Fruit fly (Drosophila melanogaster) whole organism, embryonic: Measurements from ENCODE around the gene Tim17a2.

Source experiments
- Ada2b ChIP-seq: fragments of 200-800 bp; sonication (Bioruptor generic); IDR thresholded peaks from 2 replicates; pipeline ENCODE4 v1.3.6; 2022; ENCODE audit warnings: missing biosample characterization, missing genetic modification characterization
- B-H1 ChIP-seq: fragments of 200-800 bp; sonication (Bioruptor generic); IDR thresholded peaks from 3 replicates; pipeline ENCODE4 v1.3.6; 2022; ENCODE audit warnings: missing biosample characterization, missing genetic modification characterization
- CG10543 ChIP-seq: fragments of 200-800 bp; sonication (Bioruptor generic); optimal IDR thresholded peaks from 3 replicates; lab custom pipeline; 2017; ENCODE audit warnings: missing biosample characterization, mild to moderate bottlenecking, missing genetic modification characterization, moderate library complexity
- CG11560 ChIP-seq: fragments of 200-800 bp; sonication (Bioruptor generic); IDR thresholded peaks from 3 replicates; pipeline ENCODE4 v1.3.6; 2022; ENCODE audit warnings: missing biosample characterization, missing genetic modification characterization
- CG11695 ChIP-seq: fragments of 200-800 bp; sonication (Bioruptor generic); IDR thresholded peaks from 3 replicates; pipeline ENCODE4 v1.3.6; 2022; ENCODE audit warnings: missing biosample characterization, missing genetic modification characterization
- CG13296 ChIP-seq: fragments of 200-800 bp; sonication (Bioruptor generic); optimal IDR thresholded peaks from 3 replicates; lab custom pipeline; 2018; ENCODE audit warnings: missing biosample characterization, mild to moderate bottlenecking, missing genetic modification characterization
- CG13775 ChIP-seq: fragments of 200-800 bp; sonication (Bioruptor generic); optimal IDR thresholded peaks from 3 replicates; lab custom pipeline; 2017; ENCODE audit warnings: missing biosample characterization, mild to moderate bottlenecking, missing genetic modification characterization
- CG15073 ChIP-seq: fragments of 200-800 bp; sonication (Bioruptor generic); optimal IDR thresholded peaks from 2 replicates; lab custom pipeline; 2016; ENCODE audit warnings: missing biosample characterization, missing genetic modification characterization
- CG15696 ChIP-seq: fragments of 200-800 bp; sonication (Bioruptor generic); optimal IDR thresholded peaks from 2 replicates; lab custom pipeline; 2019; ENCODE audit warnings: missing biosample characterization, mild to moderate bottlenecking, missing genetic modification characterization, moderate library complexity
- CG17802 ChIP-seq: fragments of 200-800 bp; sonication (Bioruptor generic); optimal IDR thresholded peaks from 2 replicates; lab custom pipeline; 2018; ENCODE audit warnings: missing biosample characterization, mild to moderate bottlenecking, missing genetic modification characterization, moderate library complexity
- CG2116 ChIP-seq: fragments of 200-800 bp; sonication (Bioruptor generic); optimal IDR thresholded peaks from 3 replicates; lab custom pipeline; 2018; ENCODE audit warnings: missing biosample characterization, mild to moderate bottlenecking, missing genetic modification characterization
- CG3281 ChIP-seq: fragments of 200-800 bp; sonication (Bioruptor generic); optimal IDR thresholded peaks from 3 replicates; lab custom pipeline; 2017; ENCODE audit warnings: missing biosample characterization, mild to moderate bottlenecking, missing genetic modification characterization
- CG5953 ChIP-seq: fragments of 200-800 bp; sonication (Bioruptor generic); IDR thresholded peaks from 2 replicates; pipeline ENCODE4 v1.3.6; 2022; ENCODE audit warnings: missing biosample characterization, missing genetic modification characterization
- Dfd ChIP-seq, 2 experiments: fragments of >200 bp; optimal IDR thresholded peaks; 2 replicates each; lab custom pipeline; 2017; ENCODE audit warnings: missing biosample characterization in 2 of 2, missing genetic modification characterization in 2 of 2
- Dip3 ChIP-seq: fragments of 200-800 bp; sonication (Bioruptor generic); optimal IDR thresholded peaks from 3 replicates; lab custom pipeline; 2016; ENCODE audit warnings: missing biosample characterization, missing genetic modification characterization
- Fer2 ChIP-seq: fragments of 200-800 bp; sonication (Bioruptor generic); optimal IDR thresholded peaks from 2 replicates; lab custom pipeline; 2018; ENCODE audit warnings: missing biosample characterization, mild to moderate bottlenecking, missing genetic modification characterization, moderate library complexity
- HLH4C ChIP-seq: fragments of 200-800 bp; sonication (Bioruptor generic); IDR thresholded peaks from 3 replicates; pipeline ENCODE4 v1.3.6; 2022; ENCODE audit warnings: missing biosample characterization, missing genetic modification characterization; ENCODE audit not compliant: partially characterized antibody
- HLH54F ChIP-seq: fragments of 200-800 bp; sonication (Bioruptor generic); optimal IDR thresholded peaks from 3 replicates; lab custom pipeline; 2016; ENCODE audit warnings: missing biosample characterization, missing genetic modification characterization
- HmgZ ChIP-seq: fragments of 200-800 bp; sonication (Bioruptor generic); optimal IDR thresholded peaks from 2 replicates; lab custom pipeline; 2018; ENCODE audit warnings: missing biosample characterization, mild to moderate bottlenecking, missing genetic modification characterization
- MESR4 ChIP-seq: fragments of 200-800 bp; sonication (Bioruptor generic); optimal IDR thresholded peaks from 2 replicates; lab custom pipeline; 2018; ENCODE audit warnings: missing biosample characterization, mild to moderate bottlenecking, missing genetic modification characterization, moderate library complexity
- Mrtf ChIP-seq: fragments of 200-800 bp; sonication (Bioruptor generic); IDR thresholded peaks from 3 replicates; pipeline ENCODE4 v1.3.6; 2022; ENCODE audit warnings: missing biosample characterization, missing genetic modification characterization
- Myb ChIP-seq: fragments of 200-800 bp; sonication (Bioruptor generic); optimal IDR thresholded peaks from 2 replicates; lab custom pipeline; 2016; ENCODE audit warnings: missing biosample characterization, missing genetic modification characterization
- NC2α ChIP-seq: fragments of 200-800 bp; sonication (Bioruptor generic); optimal IDR thresholded peaks from 2 replicates; lab custom pipeline; 2016; ENCODE audit warnings: missing biosample characterization, missing genetic modification characterization
- Oli ChIP-seq: fragments of 200-800 bp; sonication (Bioruptor generic); optimal IDR thresholded peaks from 2 replicates; lab custom pipeline; 2018; ENCODE audit warnings: missing biosample characterization, mild to moderate bottlenecking, missing genetic modification characterization, moderate library complexity
- Opbp ChIP-seq: fragments of 200-800 bp; sonication (Bioruptor generic); IDR thresholded peaks from 3 replicates; pipeline ENCODE4 v1.3.6; 2022; ENCODE audit warnings: missing biosample characterization, missing genetic modification characterization; ENCODE audit not compliant: partially characterized antibody
- Ptx1 ChIP-seq: fragments of 200-800 bp; sonication (Bioruptor generic); IDR thresholded peaks from 2 replicates; pipeline ENCODE4 v1.3.6; 2022; ENCODE audit warnings: missing biosample characterization, missing genetic modification characterization
- Rfx ChIP-seq: fragments of 200-800 bp; sonication (Bioruptor generic); IDR thresholded peaks from 2 replicates; pipeline ENCODE4 v1.3.6; 2022; ENCODE audit warnings: missing biosample characterization, missing genetic modification characterization
- Side ChIP-seq: fragments of 200-800 bp; sonication (Bioruptor generic); optimal IDR thresholded peaks from 2 replicates; lab custom pipeline; 2016; ENCODE audit warnings: missing biosample characterization, missing genetic modification characterization
- Usf ChIP-seq: fragments of 200-800 bp; sonication (Bioruptor generic); optimal IDR thresholded peaks from 2 replicates; lab custom pipeline; 2017; ENCODE audit warnings: missing genotype, missing biosample characterization, missing genetic modification characterization
- amos ChIP-seq: fragments of 200-800 bp; sonication (Bioruptor generic); IDR thresholded peaks from 2 replicates; pipeline ENCODE4 v1.3.6; 2022; ENCODE audit warnings: missing biosample characterization, missing genetic modification characterization; ENCODE audit not compliant: partially characterized antibody
- dmrt11E ChIP-seq: fragments of 200-800 bp; sonication (Bioruptor generic); optimal IDR thresholded peaks from 3 replicates; lab custom pipeline; 2018; ENCODE audit warnings: missing biosample characterization, mild to moderate bottlenecking, missing genetic modification characterization, moderate library complexity
- esg ChIP-seq: fragments of 200-800 bp; sonication (Bioruptor generic); conservative IDR thresholded peaks from 2 replicates; pipeline ENCODE4 v1.3.6; 2022; ENCODE audit warnings: missing biosample characterization, missing genetic modification characterization
- fd96Cb ChIP-seq: fragments of 200-800 bp; sonication (Bioruptor generic); optimal IDR thresholded peaks from 2 replicates; lab custom pipeline; 2018; ENCODE audit warnings: missing biosample characterization, mild to moderate bottlenecking, missing genetic modification characterization, moderate library complexity
- ftz-f1 ChIP-seq: fragments of 200-800 bp; sonication (Bioruptor generic); optimal IDR thresholded peaks from 2 replicates; lab custom pipeline; 2016; ENCODE audit warnings: missing biosample characterization, missing genetic modification characterization
- gt ChIP-seq: fragments of 200-800 bp; sonication (Bioruptor generic); IDR thresholded peaks from 2 replicates; pipeline ENCODE4 v1.3.6; 2022; ENCODE audit warnings: missing biosample characterization, missing genetic modification characterization
- knrl ChIP-seq: fragments of 200-800 bp; sonication (Bioruptor generic); IDR thresholded peaks from 3 replicates; pipeline ENCODE4 v1.3.6; 2022; ENCODE audit warnings: missing biosample characterization, missing genetic modification characterization; ENCODE audit not compliant: partially characterized antibody
- mirr ChIP-seq: fragments of 200-800 bp; sonication (Bioruptor generic); optimal IDR thresholded peaks from 3 replicates; lab custom pipeline; 2018; ENCODE audit warnings: missing biosample characterization, mild to moderate bottlenecking, missing genetic modification characterization
- rib ChIP-seq: fragments of 200-800 bp; sonication (Bioruptor generic); IDR thresholded peaks from 2 replicates; pipeline ENCODE4 v1.3.6; 2022; ENCODE audit warnings: missing biosample characterization, missing genetic modification characterization
- sd ChIP-seq: fragments of 200-800 bp; sonication (Bioruptor generic); optimal IDR thresholded peaks from 3 replicates; lab custom pipeline; 2018; ENCODE audit warnings: missing biosample characterization, mild to moderate bottlenecking, missing genetic modification characterization, moderate library complexity
- sna ChIP-seq: fragments of 200-800 bp; sonication (Bioruptor generic); IDR thresholded peaks from 2 replicates; pipeline ENCODE4 v1.3.6; 2022; ENCODE audit warnings: missing biosample characterization, missing genetic modification characterization; ENCODE audit not compliant: partially characterized antibody
- stc ChIP-seq: fragments of 200-800 bp; sonication (Bioruptor generic); IDR thresholded peaks from 2 replicates; pipeline ENCODE4 v1.3.6; 2022; ENCODE audit warnings: missing biosample characterization, missing genetic modification characterization
- tin ChIP-seq: fragments of 200-800 bp; sonication (Bioruptor generic); optimal IDR thresholded peaks from 3 replicates; lab custom pipeline; 2016; ENCODE audit warnings: missing biosample characterization, missing genetic modification characterization
- tio ChIP-seq: fragments of 200-800 bp; sonication (Bioruptor generic); optimal IDR thresholded peaks from 2 replicates; lab custom pipeline; 2017; ENCODE audit warnings: missing biosample characterization, missing genetic modification characterization, inconsistent platforms
- tll ChIP-seq, 2 experiments: fragments of 200-800 bp in 1 of 2; fragments of >200 bp in 1 of 2; sonication (Bioruptor generic) in 1 of 2; optimal IDR thresholded peaks; 2 replicates each; lab custom pipeline; 2017 to 2019; ENCODE audit warnings: missing biosample characterization in 2 of 2, missing genetic modification characterization in 2 of 2, mild to moderate bottlenecking in 1 of 2, moderate library complexity in 1 of 2
- twi ChIP-seq: fragments of 200-800 bp; optimal IDR thresholded peaks from 2 replicates; lab custom pipeline; 2019; ENCODE audit warnings: missing biosample characterization, mild to moderate bottlenecking, missing genetic modification characterization, moderate library complexity
- vfl ChIP-seq: fragments of 200-800 bp; sonication (Bioruptor generic); optimal IDR thresholded peaks from 2 replicates; lab custom pipeline; 2016; ENCODE audit warnings: missing biosample characterization, missing genetic modification characterization
- yki ChIP-seq: fragments of >200 bp; optimal IDR thresholded peaks from 3 replicates; lab custom pipeline; 2018

Tim17a2 gene

DNA sequence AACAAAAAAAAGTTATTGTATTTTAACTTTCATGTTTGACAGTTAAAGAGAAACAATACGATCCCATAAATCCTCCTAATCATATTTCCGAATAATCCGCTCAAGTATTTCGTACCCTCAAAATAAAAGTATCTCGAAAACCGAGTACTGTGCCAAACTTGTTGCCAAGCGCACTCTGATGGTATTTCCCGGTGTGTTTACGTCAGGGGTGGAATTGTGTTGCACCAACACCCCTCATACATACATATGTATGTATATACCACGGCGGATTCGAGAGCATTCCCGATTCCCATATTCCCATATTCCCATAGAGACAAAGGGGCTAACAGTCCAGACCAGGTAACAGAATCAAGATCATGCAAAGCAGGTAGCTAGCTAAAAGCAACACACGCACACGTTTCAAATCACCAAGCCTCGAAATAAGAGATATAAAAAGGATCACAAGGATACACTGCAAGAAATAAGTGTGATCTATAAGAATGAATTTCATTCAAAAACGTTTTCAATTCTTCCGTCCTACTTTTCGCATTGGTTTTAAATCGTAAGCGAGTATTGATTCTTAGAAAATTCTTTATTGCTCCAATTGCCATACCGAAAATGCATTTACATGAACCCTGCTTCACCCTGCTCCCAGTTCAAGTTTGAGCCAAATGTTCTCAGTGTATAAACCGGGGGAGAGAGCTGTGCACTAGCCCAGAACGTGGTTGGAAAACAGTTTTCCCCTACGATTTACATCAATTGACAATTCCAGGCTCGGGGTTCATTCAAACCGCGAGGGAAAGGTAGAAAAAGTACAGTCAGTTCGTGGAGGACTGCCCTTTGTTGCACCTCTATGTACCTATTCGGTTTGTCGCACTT lies 50.4 kb downstream of the Tim17a2 start (continued):
- TF ChIP-seq CG15696 (peak; percentile 99), HLH4C (GFP tag; lab: Robert Waterston, UW) (no peak), Mrtf (peak; percentile 63; the same call in 1 of the 3 replicates), tin (peak; percentile 81), HmgZ (tag; lab: Kevin White, UChicago) (no peak), MESR4 (GFP tag; lab: Kevin White, UChicago) (peak; percentile 6), vfl (GFP tag; lab: Kevin White, UChicago) (peak; percentile 82), ftz-f1 (GFP tag; lab: Kevin White, UChicago) (no peak), CG15073 (peak; percentile 6), yki (no peak), HLH54F (GFP tag; lab: Kevin White, UChicago) (peak; percentile 40), twi (tag; lab: Kevin White, UChicago) (peak; percentile 84), B-H1 (GFP tag; lab: Robert Waterston, UW) (no peak), knrl (GFP tag; lab: Robert Waterston, UW) (no peak), NC2α (peak; percentile 51), tll (GFP tag; optimal IDR thresholded peaks at IDR 0.05; lab: Kevin White, UChicago) (peak in 1 of 2 experiments; percentile 44), Dfd (GFP tag; optimal IDR thresholded peaks at IDR 0.05; lab: Kevin White, UChicago) (no peak), fd96Cb (tag; lab: Kevin White, UChicago) (peak; percentile 81), amos (GFP tag; lab: Robert Waterston, UW) (no peak), Fer2 (tag; lab: Kevin White, UChicago) (no peak), Rfx (no peak), mirr (GFP tag; lab: Kevin White, UChicago) (no peak), Oli (tag; lab: Kevin White, UChicago) (peak; percentile 71), CG2116 (GFP tag; lab: Kevin White, UChicago) (peak; percentile 30), Side (peak; percentile 79), Dip3 (GFP tag; lab: Kevin White, UChicago) (peak; percentile 18), stc (GFP tag; lab: Robert Waterston, UW) (no peak), CG11560 (tag; lab: Robert Waterston, UW) (no peak), CG10543 (peak; percentile 6), rib (GFP tag; lab: Robert Waterston, UW) (no peak), CG5953 (GFP tag; lab: Robert Waterston, UW) (no peak), CG17802 (tag; lab: Kevin White, UChicago) (peak; percentile 51), tio (GFP tag; lab: Kevin White, UChicago) (peak; percentile 74), Usf (GFP tag; lab: Kevin White, UChicago) (peak; percentile 63), CG13775 (GFP tag; lab: Kevin White, UChicago) (peak; percentile 85), dmrt11E (tag; lab: Kevin White, UChicago) (peak; percentile 98), CG11695 (GFP tag; lab: Robert Waterston, UW) (peak; percentile 64; the same call in 1 of the 3 replicates), sd (tag; lab: Kevin White, UChicago) (peak; percentile 5), sna (no peak), CG13296 (GFP tag; lab: Kevin White, UChicago) (no peak), CG3281 (no peak), Myb (GFP tag; lab: Kevin White, UChicago) (peak; percentile 50), gt (GFP tag; lab: Robert Waterston, UW) (peak; percentile 51; the same call in 1 of the 2 replicates), Opbp (no peak), Ada2b (GFP tag; lab: Robert Waterston, UW) (no peak), Ptx1 (GFP tag; lab: Robert Waterston, UW) (peak; percentile 28; the same call in 1 of the 2 replicates), esg (GFP tag; lab: Robert Waterston, UW) (0 out of 2 replicates have a peak, but pooled peaks have one; percentile 21)
